Worm (Caenorhabditis elegans) whole organism, young adult: ENCODE results near the gene spp-3.
A peak's percentile ranks its signal among the peaks of the same experiment; 100 is the strongest.

ENCODE experiments used
- D2030.7 ChIP-seq: fragments of 200-800 bp; sonication (Bioruptor generic); IDR thresholded peaks from 2 replicates; pipeline ENCODE4 v1.3.6; 2022; ENCODE audit warnings: missing genetic modification reagents, missing genetic modification characterization, missing compliant biosample characterization
- F33H1.4 ChIP-seq: fragments of 200-800 bp; sonication (Bioruptor generic); IDR thresholded peaks from 2 replicates; pipeline ENCODE4 v1.3.6; 2022; ENCODE audit warnings: missing genetic modification reagents, missing genetic modification characterization, missing compliant biosample characterization
- F39B2.1 ChIP-seq: fragments of 200-800 bp; sonication (Bioruptor generic); IDR thresholded peaks from 2 replicates; pipeline ENCODE4 v1.3.6; 2022; ENCODE audit warnings: missing genetic modification reagents, missing genetic modification characterization, missing compliant biosample characterization
- K12H6.12 ChIP-seq: fragments of 200-800 bp; sonication (Bioruptor generic); optimal IDR thresholded peaks from 2 replicates; lab custom pipeline; 2018; ENCODE audit warnings: mild to moderate bottlenecking, missing genetic modification characterization, missing compliant biosample characterization
- Y53G8AR.9 ChIP-seq: fragments of 200-800 bp; sonication (Bioruptor generic); conservative IDR thresholded peaks from 2 replicates; pipeline ENCODE4 v1.3.6; 2022; ENCODE audit warnings: missing genetic modification reagents, missing genetic modification characterization, missing compliant biosample characterization
- Y67H2A.10 ChIP-seq: fragments of 200-800 bp; sonication (Bioruptor generic); conservative IDR thresholded peaks from 2 replicates; pipeline ENCODE4 v1.3.6; 2022; ENCODE audit warnings: missing genetic modification reagents, missing genetic modification characterization, missing compliant biosample characterization
- Y79H2A.3 ChIP-seq: fragments of 200-800 bp; sonication (Bioruptor generic); conservative IDR thresholded peaks from 2 replicates; pipeline ENCODE4 v1.3.6; 2022; ENCODE audit warnings: missing genetic modification reagents, missing genetic modification characterization, missing compliant biosample characterization
- Y95B8A.8 ChIP-seq: fragments of 200-800 bp; sonication (Bioruptor generic); IDR thresholded peaks from 2 replicates; pipeline ENCODE4 v1.3.6; 2022; ENCODE audit warnings: missing genetic modification reagents, missing genetic modification characterization, missing compliant biosample characterization
- atf-7 ChIP-seq: sonication (generic microtip); optimal IDR thresholded peaks from 2 replicates; lab custom pipeline; 2017; ENCODE audit warnings: mild to moderate bottlenecking, missing genetic modification characterization, missing compliant biosample characterization
- ccch-3 ChIP-seq: fragments of 200-800 bp; sonication (Bioruptor generic); optimal IDR thresholded peaks from 2 replicates; lab custom pipeline; 2018; ENCODE audit warnings: mild to moderate bottlenecking, missing genetic modification characterization, missing compliant biosample characterization
- cebp-1 ChIP-seq, 2 experiments: fragments of 200-800 bp in 1 of 2; sonication (Bioruptor generic) in 1 of 2; sonication (generic microtip) in 1 of 2; IDR thresholded peaks in 1 of 2; optimal IDR thresholded peaks in 1 of 2; 2 replicates each; pipeline versions ENCODE4 v1.3.6 to Lab custom; 2017 to 2022; ENCODE audit warnings: missing compliant biosample characterization in 2 of 2, missing genetic modification characterization in 2 of 2, mild to moderate bottlenecking in 1 of 2, missing genetic modification reagents in 1 of 2, moderate library complexity in 1 of 2
- cebp-2 ChIP-seq: fragments of 200-800 bp; sonication (Bioruptor generic); IDR thresholded peaks from 2 replicates; pipeline ENCODE4 v1.3.6; 2022; ENCODE audit warnings: missing genetic modification characterization, missing compliant biosample characterization
- ceh-40 ChIP-seq: fragments of 200-800 bp; sonication (Bioruptor generic); IDR thresholded peaks from 2 replicates; pipeline ENCODE4 v1.3.6; 2022; ENCODE audit warnings: missing genetic modification characterization, missing compliant biosample characterization
- ceh-91 ChIP-seq: fragments of 200-800 bp; sonication (Bioruptor generic); IDR thresholded peaks from 2 replicates; pipeline ENCODE4 v1.3.6; 2022; ENCODE audit warnings: missing genetic modification reagents, missing genetic modification characterization, missing compliant biosample characterization
- dpff-1 ChIP-seq: sonication (generic microtip); optimal IDR thresholded peaks from 2 replicates; lab custom pipeline; 2017; ENCODE audit warnings: mild to moderate bottlenecking, missing genetic modification characterization, missing compliant biosample characterization
- egrh-3 ChIP-seq: fragments of 200-800 bp; sonication (Bioruptor generic); IDR thresholded peaks from 2 replicates; pipeline ENCODE4 v1.3.6; 2022; ENCODE audit warnings: missing genetic modification reagents, missing genetic modification characterization, missing compliant biosample characterization
- hlh-12 ChIP-seq: sonication (generic microtip); optimal IDR thresholded peaks from 2 replicates; lab custom pipeline; 2016; ENCODE audit warnings: missing genetic modification characterization, missing compliant biosample characterization
- hmg-1.2 ChIP-seq: fragments of 200-800 bp; sonication (Bioruptor generic); IDR thresholded peaks from 2 replicates; pipeline ENCODE4 v1.3.6; 2022; ENCODE audit warnings: missing genetic modification reagents, missing genetic modification characterization, missing compliant biosample characterization
- let-526 ChIP-seq: fragments of 200-800 bp; sonication (Bioruptor generic); IDR thresholded peaks from 2 replicates; pipeline ENCODE4 v1.3.6; 2022; ENCODE audit warnings: missing genetic modification reagents, missing genetic modification characterization, missing compliant biosample characterization
- let-607 ChIP-seq, 2 experiments: fragments of 200-800 bp in 1 of 2; sonication (Bioruptor generic) in 1 of 2; sonication (generic microtip) in 1 of 2; optimal IDR thresholded peaks; 2 replicates each; lab custom pipeline; 2016 to 2018; ENCODE audit warnings: mild to moderate bottlenecking in 2 of 2, missing compliant biosample characterization in 2 of 2, missing genetic modification characterization in 2 of 2, moderate library complexity in 2 of 2, missing genotype in 1 of 2
- lin-26 ChIP-seq: fragments of 200-800 bp; sonication (Bioruptor generic); IDR thresholded peaks from 2 replicates; pipeline ENCODE4 v1.3.6; 2022; ENCODE audit warnings: missing genetic modification reagents, missing genetic modification characterization, missing compliant biosample characterization
- lin-40 ChIP-seq: sonication (generic microtip); optimal IDR thresholded peaks from 2 replicates; lab custom pipeline; 2016; ENCODE audit warnings: missing genetic modification characterization, mild to moderate bottlenecking, missing compliant biosample characterization, missing genotype, missing genetic modification reagents
- lsl-1 ChIP-seq: fragments of 200-800 bp; sonication (Bioruptor generic); optimal IDR thresholded peaks from 2 replicates; lab custom pipeline; 2018; ENCODE audit warnings: mild to moderate bottlenecking, missing genetic modification characterization, moderate library complexity, missing compliant biosample characterization
- mes-4 ChIP-seq: sonication (generic microtip); optimal IDR thresholded peaks from 2 replicates; lab custom pipeline; 2016; ENCODE audit warnings: missing genotype, missing genetic modification characterization, missing compliant biosample characterization
- nhr-120 ChIP-seq: fragments of 200-800 bp; sonication (Bioruptor generic); IDR thresholded peaks from 2 replicates; pipeline ENCODE4 v1.3.6; 2022; ENCODE audit warnings: missing genetic modification characterization, missing compliant biosample characterization
- pbrm-1 ChIP-seq: fragments of 200-800 bp; sonication (Bioruptor generic); IDR thresholded peaks from 2 replicates; pipeline ENCODE4 v1.3.6; 2022; ENCODE audit warnings: missing genetic modification reagents, missing genetic modification characterization, missing compliant biosample characterization
- repo-1 ChIP-seq: sonication (generic microtip); optimal IDR thresholded peaks from 2 replicates; lab custom pipeline; 2017; ENCODE audit warnings: mild to moderate bottlenecking, missing genetic modification characterization, missing compliant biosample characterization
- sea-2 ChIP-seq: fragments of 200-800 bp; sonication (Bioruptor generic); IDR thresholded peaks from 2 replicates; pipeline ENCODE4 v1.3.6; 2022; ENCODE audit warnings: missing genetic modification characterization, missing compliant biosample characterization
- somi-1 ChIP-seq: fragments of 200-800 bp; sonication (Bioruptor generic); optimal IDR thresholded peaks from 2 replicates; lab custom pipeline; 2018; ENCODE audit warnings: mild to moderate bottlenecking, missing genetic modification characterization, missing compliant biosample characterization
- xnd-1 ChIP-seq: sonication (generic microtip); optimal IDR thresholded peaks from 2 replicates; lab custom pipeline; 2016; ENCODE audit warnings: missing genotype, missing genetic modification reagents, missing genetic modification characterization, missing compliant biosample characterization
- zfh-2 ChIP-seq: fragments of 200-800 bp; sonication (Bioruptor generic); conservative IDR thresholded peaks from 2 replicates; pipeline ENCODE4 v1.3.6; 2022; ENCODE audit warnings: missing genetic modification reagents, missing genetic modification characterization, missing compliant biosample characterization
- ztf-28 ChIP-seq: fragments of 200-800 bp; sonication (Bioruptor generic); IDR thresholded peaks from 2 replicates; pipeline ENCODE4 v1.3.6; 2022; ENCODE audit warnings: missing genetic modification reagents, missing genetic modification characterization, missing compliant biosample characterization

Gene spp-3

ce11 chrX:7284724-7285184 is 30.4 kb downstream of the spp-3 start:
- no peak for TF ChIP-seq lsl-1 (GFP tag; lab: Kevin White, UChicago)
- no peak for TF ChIP-seq cebp-2 (GFP tag; lab: Robert Waterston, UW)
- TF ChIP-seq hmg-1.2 = peak; percentile 10; the same call in 1 of the 2 replicates
- peak; percentile 74 for TF ChIP-seq K12H6.12 (tag; lab: Kevin White, UChicago)
- no peak for TF ChIP-seq ccch-3 (GFP tag; lab: Kevin White, UChicago)
- TF ChIP-seq F39B2.1 = no peak
- TF ChIP-seq hlh-12 (tag; lab: Kevin White, UChicago) = no peak
- peak; percentile 46 for TF ChIP-seq lin-40
- no peak for TF ChIP-seq cebp-1 (GFP tag; IDR thresholded peaks at IDR 0.05; lab: Robert Waterston, UW)
- TF ChIP-seq cebp-1 (tag; optimal IDR thresholded peaks at IDR 0.05; lab: Kevin White, UChicago) = peak; percentile 72
- TF ChIP-seq mes-4 (tag; lab: Kevin White, UChicago) = no peak

ce11 chrX:7283136-7283535 is 32.0 kb downstream of the spp-3 start:
- TF ChIP-seq dpff-1 (tag; lab: Kevin White, UChicago) (no peak), ceh-40 (GFP tag; lab: Robert Waterston, UW) (no peak), ceh-91 (no peak), Y79H2A.3 (no peak)

- no peak for TF ChIP-seq sea-2 (GFP tag; lab: Robert Waterston, UW)
- no peak for TF ChIP-seq ztf-28 (GFP tag; lab: Robert Waterston, UW)
- no peak for TF ChIP-seq atf-7 (tag; lab: Kevin White, UChicago)
- no peak for TF ChIP-seq repo-1 (tag; lab: Kevin White, UChicago)
- TF ChIP-seq K12H6.12 (tag; lab: Kevin White, UChicago) = peak; percentile 3
- peak; percentile 52 for TF ChIP-seq zfh-2 (GFP tag; lab: Robert Waterston, UW)
- TF ChIP-seq, all 124 proteins: peak for 2
These were observed 33.8 kb downstream of the spp-3 start for ce11 chrX:7281347-7281746.

- TF ChIP-seq xnd-1 (tag; lab: Kevin White, UChicago) (no peak), zfh-2 (GFP tag; lab: Robert Waterston, UW) (peak; percentile 71), nhr-120 (GFP tag; lab: Robert Waterston, UW) (no peak), egrh-3 (peak; percentile 40; the same call in 1 of the 2 replicates)
These were observed 35.3 kb downstream of the spp-3 start, which contains the start of gene unc-10 for ce11 chrX:7279671-7280389. Gene unc-10 (minus strand): TSS chrX:7280322.

ce11 chrX:7278095-7278494 is 37.1 kb downstream of the spp-3 start:
- no peak for TF ChIP-seq Y67H2A.10
- TF ChIP-seq Y79H2A.3 = no peak
- TF ChIP-seq lin-26 (GFP tag; lab: Robert Waterston, UW) = no peak
- TF ChIP-seq Y95B8A.8 (GFP tag; lab: Robert Waterston, UW) = no peak
- no peak for TF ChIP-seq let-526 (GFP tag; lab: Robert Waterston, UW)
- no peak for TF ChIP-seq D2030.7
- TF ChIP-seq Y53G8AR.9 (GFP tag; lab: Robert Waterston, UW) = no peak
- TF ChIP-seq, all 124 proteins: peak for 0

ce11 chrX:7271968-7272367 is 43.2 kb downstream of the spp-3 start, which contains the start of gene F46H5.11:
Gene F46H5.11 (minus strand): TSS chrX:7272068.
- no peak for TF ChIP-seq F33H1.4 (GFP tag; lab: Robert Waterston, UW)
- TF ChIP-seq pbrm-1 (GFP tag; lab: Robert Waterston, UW) = no peak
- TF ChIP-seq dpff-1 (tag; lab: Kevin White, UChicago) = no peak
- TF ChIP-seq somi-1 (GFP tag; lab: Kevin White, UChicago) = no peak
- no peak for TF ChIP-seq let-607 (tag; optimal IDR thresholded peaks at IDR 0.05; lab: Kevin White, UChicago)
- TF ChIP-seq, all 124 proteins: peak for 0
